Worm (Caenorhabditis elegans) whole organism, late embryonic: Measurements from ENCODE around the gene seld-1.

ENCODE experiments used
- dmd-4 ChIP-seq: sonication (generic microtip); optimal IDR thresholded peaks from 2 replicates; lab custom pipeline; 2016; ENCODE audit warnings: borderline replicate concordance, missing genetic modification characterization, missing compliant biosample characterization
- dve-1 ChIP-seq: sonication (generic microtip); optimal IDR thresholded peaks from 2 replicates; lab custom pipeline; 2017; ENCODE audit warnings: antibody characterized with exemption, mild to moderate bottlenecking, missing genetic modification characterization, missing compliant biosample characterization
- elt-2 ChIP-seq: sonication (generic microtip); optimal IDR thresholded peaks from 2 replicates; lab custom pipeline; 2016; ENCODE audit warnings: missing genetic modification reagents, missing genetic modification characterization, missing compliant biosample characterization
- fkh-10 ChIP-seq: fragments of 150-350 bp; optimal IDR thresholded peaks from 2 replicates; lab custom pipeline; 2014; ENCODE audit warnings: missing biosample characterization, missing genetic modification reagents, missing genetic modification characterization
- pax-1 ChIP-seq: fragments of 150-350 bp; optimal IDR thresholded peaks from 2 replicates; lab custom pipeline; 2014; ENCODE audit warnings: missing biosample characterization, missing genetic modification characterization
- pha-2 ChIP-seq: sonication (generic microtip); optimal IDR thresholded peaks from 2 replicates; lab custom pipeline; 2017; ENCODE audit warnings: mild to moderate bottlenecking, missing genetic modification characterization, missing compliant biosample characterization
- pqm-1 ChIP-seq: sonication (generic microtip); optimal IDR thresholded peaks from 2 replicates; lab custom pipeline; 2016; ENCODE audit warnings: missing genetic modification characterization, missing compliant biosample characterization
- ttx-3 ChIP-seq: sonication (generic microtip); optimal IDR thresholded peaks from 2 replicates; lab custom pipeline; 2016; ENCODE audit warnings: missing genetic modification reagents, missing genetic modification characterization, missing compliant biosample characterization

DNA sequence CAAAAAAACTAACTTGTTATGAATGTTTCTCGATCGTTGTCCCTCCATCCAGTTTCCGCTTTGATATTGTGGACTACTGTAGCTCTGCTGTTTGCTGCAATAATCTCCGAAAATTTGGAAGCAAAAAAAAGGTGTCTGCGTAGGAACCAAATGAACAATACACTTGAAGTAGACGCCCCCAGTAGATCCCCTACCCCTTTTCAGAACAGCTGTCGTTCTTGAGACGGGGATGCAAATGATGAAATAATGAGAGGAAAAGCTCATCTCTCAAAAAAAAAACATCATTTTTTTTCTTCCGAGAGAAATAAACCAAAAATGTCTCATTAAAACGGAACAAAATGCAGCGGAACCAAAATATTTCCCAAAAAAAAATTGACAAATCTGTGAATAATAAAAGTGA lies 52.1 kb downstream of the seld-1 start:
- no peak for TF ChIP-seq dve-1 (tag; lab: Kevin White, UChicago)
- TF ChIP-seq pqm-1 (tag; lab: Kevin White, UChicago) = no peak
- TF ChIP-seq fkh-10 (GFP tag; lab: Kevin White, UChicago) = no peak
- no peak for TF ChIP-seq elt-2 (tag; lab: Kevin White, UChicago)
- TF ChIP-seq pha-2 = no peak
- TF ChIP-seq pax-1 = no peak
- no peak for TF ChIP-seq dmd-4 (tag; lab: Kevin White, UChicago)
- TF ChIP-seq ttx-3 = no peak
